Fruit fly (Drosophila melanogaster) S2 (cell line): Measurements from ENCODE around the gene crp.

Experiments used
- CG8478 ChIP-seq: fragments of >200 bp; optimal IDR thresholded peaks from 2 replicates; lab custom pipeline; 2018
- CTCF ChIP-seq, 2 experiments: fragments of >200 bp; optimal IDR thresholded peaks; 2 replicates each; lab custom pipeline; 2018

DNA sequence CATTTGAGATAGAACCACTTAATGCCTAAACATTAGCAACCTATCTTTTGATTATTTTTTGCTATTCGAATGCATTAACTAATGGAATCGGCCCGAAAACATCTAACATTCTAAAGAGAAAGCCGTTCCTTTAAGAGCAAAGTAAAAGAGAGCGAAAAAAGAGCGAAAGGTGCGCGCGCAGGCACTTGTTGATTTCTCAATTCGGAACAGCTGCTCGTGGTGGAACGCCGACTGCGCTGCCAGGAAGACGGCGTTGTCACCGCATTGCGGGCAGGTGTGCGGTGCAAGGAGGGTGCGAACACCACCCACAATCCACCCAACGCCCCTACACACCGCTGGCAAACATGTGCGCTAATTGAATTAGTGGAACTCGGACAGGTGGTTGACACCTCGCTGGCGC is 52.7 kb downstream of the crp start:
- TF ChIP-seq CTCF (optimal IDR thresholded peaks at IDR 0.05; lab: Kevin White, UChicago) (no peak), CG8478 (lab: Kevin White, UChicago) (no peak)
